Worm (Caenorhabditis elegans): ENCODE data around the gene irld-24.

DNA sequence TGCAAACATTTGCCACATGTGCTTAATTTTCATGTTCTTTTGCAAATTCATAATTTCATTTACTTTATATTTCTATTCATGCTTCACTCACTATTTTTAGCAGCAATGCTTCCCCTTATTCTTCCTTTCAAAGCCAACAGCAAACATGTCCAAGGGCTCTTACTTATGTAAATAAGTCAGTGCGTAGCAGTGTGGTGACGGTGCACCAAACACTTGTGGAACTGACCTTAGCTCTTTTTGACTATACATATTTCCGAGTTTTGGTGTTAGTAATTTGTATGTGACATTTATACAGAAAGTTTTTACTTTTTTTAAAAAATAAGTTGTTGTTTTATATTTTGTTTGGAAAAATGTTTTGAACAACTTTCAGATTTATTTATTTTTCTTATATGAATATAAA, 41.3 kb upstream of the irld-24 start:
- TF ChIP-seq unc-62 (GFP tag; optimal IDR thresholded peaks at IDR 0.05) (no peak), sptf-1 (tag; optimal IDR thresholded peaks at IDR 0.05) (no peak), hlh-1 (tag; optimal IDR thresholded peaks at IDR 0.05) (no peak), nhr-76 (tag; optimal IDR thresholded peaks at IDR 0.05) (no peak), flh-1 (GFP tag; optimal IDR thresholded peaks at IDR 0.05) (no peak), lin-32 (GFP tag; optimal IDR thresholded peaks at IDR 0.05) (no peak), elt-3 (tag; optimal IDR thresholded peaks at IDR 0.05) (no peak)

All from whole organism, mixed stage, embryonic.